Fruit fly (Drosophila melanogaster): ENCODE data around the gene Rab3-GEF.

- TF ChIP-seq lz (GFP tag; optimal IDR thresholded peaks at IDR 0.05) (no peak), CG6792 (GFP tag; optimal IDR thresholded peaks at IDR 0.05) (no peak), dsx (GFP tag; optimal IDR thresholded peaks at IDR 0.05; ENCODE audit: poor library complexity, severe bottlenecking) (no peak), fd85E (GFP tag; optimal IDR thresholded peaks at IDR 0.05) (no peak), Blimp-1 (GFP tag; optimal IDR thresholded peaks at IDR 0.05) (no peak), Sox102F (GFP tag; optimal IDR thresholded peaks at IDR 0.05) (no peak)
Observed at dm6 chrX:15127880-15128644, 38.6 kb downstream of the Rab3-GEF start.
